Fruit fly (Drosophila melanogaster): ENCODE results near the gene CG43091.

- TF ChIP-seq Clk (GFP tag; optimal IDR thresholded peaks at IDR 0.05) (no peak), bab1 (GFP tag; optimal IDR thresholded peaks at IDR 0.05) (no peak), CG7101 (tag; optimal IDR thresholded peaks at IDR 0.05) (no peak), CG1620 (GFP tag; optimal IDR thresholded peaks at IDR 0.05) (no peak), CG33017 (tag; optimal IDR thresholded peaks at IDR 0.05) (no peak), Hr96 (GFP tag; optimal IDR thresholded peaks at IDR 0.05) (no peak), kay (GFP tag; ENCODE audit: borderline replicate concordance) (no peak), tj (GFP tag; optimal IDR thresholded peaks at IDR 0.05) (no peak), ovo (GFP tag; optimal IDR thresholded peaks at IDR 0.05) (no peak), cic (GFP tag; optimal IDR thresholded peaks at IDR 0.05) (no peak), toe (GFP tag; optimal IDR thresholded peaks at IDR 0.05) (no peak), CG14711 (tag; optimal IDR thresholded peaks at IDR 0.05) (no peak), pad (GFP tag; optimal IDR thresholded peaks at IDR 0.05) (no peak), cnc (optimal IDR thresholded peaks at IDR 0.05) (no peak)
Observed at dm6 chr3R:22793953-22794352, 25.4 kb upstream of the CG43091 start.
